Worm (Caenorhabditis elegans): ENCODE results near the gene 2L52.1.

- TF ChIP-seq ahr-1 (tag; optimal IDR thresholded peaks at IDR 0.05) (no peak), pha-4 (tag; optimal IDR thresholded peaks at IDR 0.05) (no peak), nhr-11 (tag; optimal IDR thresholded peaks at IDR 0.05) (no peak), ceh-30 (tag; optimal IDR thresholded peaks at IDR 0.05) (no peak), hlh-6 (tag; optimal IDR thresholded peaks at IDR 0.05) (no peak), ets-4 (tag; optimal IDR thresholded peaks at IDR 0.05) (no peak), pqm-1 (tag; optimal IDR thresholded peaks at IDR 0.05) (peak; percentile 10), pag-3 (tag; optimal IDR thresholded peaks at IDR 0.05; ENCODE audit: borderline replicate concordance) (no peak), fkh-10 (GFP tag; optimal IDR thresholded peaks at IDR 0.05) (no peak), tbx-7 (tag; optimal IDR thresholded peaks at IDR 0.05) (no peak), hlh-15 (tag; optimal IDR thresholded peaks at IDR 0.05) (no peak), lim-6 (tag; optimal IDR thresholded peaks at IDR 0.05) (no peak), K02D7.2 (tag; optimal IDR thresholded peaks at IDR 0.05) (no peak)
These were observed 17.1 kb downstream of the 2L52.1 start for ce11 chrII:18787-19186.

All from whole organism, late embryonic.